Worm (Caenorhabditis elegans) whole organism, L3 larva: ENCODE data around the gene K08D8.6.

ENCODE experiments used
- ZK546.5 ChIP-seq: sonication (generic microtip); optimal IDR thresholded peaks from 2 replicates; lab custom pipeline; 2017; ENCODE audit warnings: missing biosample characterization, missing genetic modification characterization
- aly-2 ChIP-seq: fragments of 150-350 bp; optimal IDR thresholded peaks from 2 replicates; lab custom pipeline; 2014; ENCODE audit warnings: missing biosample characterization, missing genetic modification characterization
- ama-1 ChIP-seq: fragments of 150-350 bp; optimal IDR thresholded peaks from 2 replicates; lab custom pipeline; 2018
- elt-2 ChIP-seq: sonication (generic microtip); optimal IDR thresholded peaks from 2 replicates; lab custom pipeline; 2016; ENCODE audit warnings: missing genetic modification reagents, mild to moderate bottlenecking, missing genetic modification characterization, missing compliant biosample characterization
- eor-1 ChIP-seq, 2 experiments: fragments of 150-350 bp; optimal IDR thresholded peaks; 2 replicates each; lab custom pipeline; 2014 to 2018; ENCODE audit warnings: missing biosample characterization in 2 of 2, missing genetic modification characterization in 2 of 2
- nhr-12 ChIP-seq: fragments of 150-350 bp; optimal IDR thresholded peaks from 2 replicates; lab custom pipeline; 2014; ENCODE audit warnings: missing biosample characterization, missing genetic modification characterization
- nhr-28 ChIP-seq: fragments of 150-350 bp; optimal IDR thresholded peaks from 2 replicates; lab custom pipeline; 2014; ENCODE audit warnings: missing biosample characterization, missing genetic modification characterization
- tbx-2 ChIP-seq: sonication (generic microtip); optimal IDR thresholded peaks from 2 replicates; lab custom pipeline; 2016; ENCODE audit warnings: mild to moderate bottlenecking, missing genetic modification characterization, missing compliant biosample characterization

DNA sequence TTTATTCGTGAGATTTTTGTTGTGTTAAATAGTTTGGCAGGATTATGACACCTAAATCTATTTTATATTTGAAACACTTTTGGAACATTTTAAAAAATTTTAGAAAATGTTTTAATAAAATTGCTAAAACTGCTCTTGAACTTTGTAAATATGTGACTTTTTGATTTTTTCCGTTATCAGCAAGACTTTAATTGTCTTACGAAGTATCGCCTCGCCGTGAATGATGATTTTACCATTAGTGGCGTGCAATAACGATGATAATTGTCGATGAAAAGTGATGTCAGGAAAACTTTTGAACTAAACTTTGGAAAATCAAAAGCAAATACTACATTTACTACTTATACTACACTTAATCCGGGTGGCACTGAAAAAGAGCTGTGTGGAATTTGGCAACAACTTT, 30.2 kb upstream of the K08D8.6 start:
- TF ChIP-seq eor-1 (tag; optimal IDR thresholded peaks at IDR 0.05; lab: Kevin White, UChicago), result no peak
- no peak for TF ChIP-seq ama-1 (lab: Kevin White, UChicago)
- TF ChIP-seq nhr-12 (tag; lab: Kevin White, UChicago), result no peak
- TF ChIP-seq nhr-28, result no peak
- TF ChIP-seq elt-2, result no peak
- no peak for TF ChIP-seq ZK546.5 (tag; lab: Kevin White, UChicago)
- TF ChIP-seq aly-2 (tag; lab: Kevin White, UChicago), result no peak
- no peak for TF ChIP-seq tbx-2
